Fruit fly (Drosophila melanogaster) S2 (cell line): ENCODE results near the gene CG7631.
"Not testable (repeated sequence)": the region's sequence is repeated elsewhere in the genome, so short reads cannot be mapped to it uniquely, and the experiment has no call there.

Source experiments
- CG8478 ChIP-seq: fragments of >200 bp; optimal IDR thresholded peaks from 2 replicates; lab custom pipeline; 2018
- CTCF ChIP-seq, 2 experiments: fragments of >200 bp; optimal IDR thresholded peaks; 2 replicates each; lab custom pipeline; 2018

CG7631 gene

dm6 chr2L:15628378-15628777 lies at the start of gene CG7631:
Gene CG7631 (plus strand): TSS chr2L:15628678.
- TF ChIP-seq CTCF (optimal IDR thresholded peaks at IDR 0.05; lab: Kevin White, UChicago) (no peak), CG8478 (lab: Kevin White, UChicago) (no peak)

DNA sequence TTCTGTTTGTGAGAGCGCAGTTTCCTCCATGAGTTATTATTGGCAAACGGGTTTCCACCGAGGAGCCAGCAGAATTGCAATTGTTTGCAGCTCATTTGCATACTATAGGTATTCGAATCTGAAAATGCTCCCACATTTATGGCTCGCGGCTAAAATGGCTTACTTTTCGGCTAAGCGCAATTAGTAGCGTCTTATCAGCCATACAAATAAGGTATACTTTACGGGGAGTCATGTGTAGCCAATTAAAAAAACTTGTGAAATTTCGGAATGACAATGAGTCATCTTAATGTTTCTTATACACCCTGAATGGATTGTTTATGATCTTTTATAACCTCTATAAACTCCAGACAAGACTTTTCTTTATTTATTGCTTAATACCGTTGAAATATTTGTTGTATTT lies 19.3 kb upstream of the CG7631 start:
- TF ChIP-seq CTCF (optimal IDR thresholded peaks at IDR 0.05; lab: Kevin White, UChicago): no peak
- TF ChIP-seq CG8478 (lab: Kevin White, UChicago): no peak

DNA sequence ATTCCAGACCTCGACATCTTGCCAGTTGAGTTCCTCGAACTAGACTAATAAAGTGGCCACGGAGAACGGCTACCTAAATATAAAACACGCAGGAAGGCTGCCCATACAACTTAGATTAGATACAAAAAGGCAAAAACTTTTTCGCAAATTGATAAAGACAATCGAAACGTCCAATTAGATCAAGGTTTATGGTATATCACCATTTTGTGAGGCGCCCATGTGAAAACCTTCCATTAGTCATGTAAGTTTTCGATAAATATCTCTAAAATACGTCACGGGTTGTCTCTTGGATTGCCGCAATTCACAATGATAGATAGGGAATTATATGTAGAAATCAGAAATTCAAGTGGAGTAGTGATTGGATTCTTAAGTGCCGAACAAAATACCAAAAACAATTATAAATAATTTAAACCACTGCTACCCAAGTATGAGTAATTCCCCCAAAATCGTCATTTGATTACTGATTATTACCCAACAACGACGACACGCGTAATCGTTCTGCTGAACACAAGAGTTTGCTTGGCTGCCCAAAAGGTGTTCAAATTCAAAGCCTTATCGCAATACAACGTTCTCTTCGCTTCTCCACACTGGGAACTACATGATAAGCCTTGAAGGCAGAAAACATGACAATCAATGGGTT lies 16.7 kb upstream of the CG7631 start, which contains the start of gene CG15255:
Gene CG15255, minus strand, starts transcription at position 51 of the 640 bp plus-strand sequence.
- TF ChIP-seq CTCF (optimal IDR thresholded peaks at IDR 0.05; lab: Kevin White, UChicago) (no peak), CG8478 (lab: Kevin White, UChicago) (no peak)

dm6 chr2L:15613285-15613912 lies 15.1 kb upstream of the CG7631 start, which contains the start of gene Semp1:
Gene Semp1 (minus strand): TSS chr2L:15613335.
- TF ChIP-seq CG8478 (lab: Kevin White, UChicago): no peak
- no peak for TF ChIP-seq CTCF (optimal IDR thresholded peaks at IDR 0.05; lab: Kevin White, UChicago)

dm6 chr2L:15614728-15615127 lies 13.8 kb upstream of the CG7631 start, which contains the start of gene CG15254:
Gene CG15254 (minus strand): TSS chr2L:15614828.
- TF ChIP-seq CG8478 (lab: Kevin White, UChicago): no peak
- no peak for TF ChIP-seq CTCF (optimal IDR thresholded peaks at IDR 0.05; lab: Kevin White, UChicago)

dm6 chr2L:15616251-15616650 lies 12.2 kb upstream of the CG7631 start, which contains the start of gene CG15253:
Gene CG15253 (minus strand): TSS chr2L:15616351.
- TF ChIP-seq CTCF (optimal IDR thresholded peaks at IDR 0.05; lab: Kevin White, UChicago) (no peak), CG8478 (lab: Kevin White, UChicago) (no peak)

dm6 chr2L:15616697-15617096 lies 11.8 kb upstream of the CG7631 start, which contains the start of gene CG11865:
Gene CG11865 (plus strand): TSS chr2L:15616997.
- no peak for TF ChIP-seq CG8478 (lab: Kevin White, UChicago)
- no peak for TF ChIP-seq CTCF (optimal IDR thresholded peaks at IDR 0.05; lab: Kevin White, UChicago)

DNA sequence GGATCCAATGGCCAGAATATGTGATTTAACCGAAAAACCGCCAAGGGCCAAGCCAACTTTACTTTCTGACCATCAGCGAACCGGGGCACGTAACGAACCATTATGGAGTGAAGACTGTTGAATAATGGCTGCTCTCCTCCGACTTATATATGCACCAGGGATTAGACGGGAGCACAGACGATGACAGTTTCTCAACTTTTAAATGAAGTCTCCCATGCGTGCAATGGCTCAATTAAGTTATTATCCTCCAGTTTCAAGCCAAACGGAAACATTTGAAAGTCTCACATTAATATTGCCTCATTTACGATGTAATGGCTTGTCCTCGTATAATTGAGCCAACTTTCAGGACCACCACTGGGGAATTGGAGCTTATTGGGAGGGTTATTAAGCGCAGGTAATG lies 5.0 kb upstream of the CG7631 start, which contains the start of gene Or35a:
Gene Or35a, minus strand, starts transcription at position 101 of the 400 bp plus-strand sequence.
- TF ChIP-seq CG8478 (lab: Kevin White, UChicago) (no peak), CTCF (optimal IDR thresholded peaks at IDR 0.05; lab: Kevin White, UChicago) (no peak)

dm6 chr2L:15629596-15630168 lies 1.2 kb downstream of the CG7631 start, which contains the start of gene CG18480:
Gene CG18480 (plus strand): TSS chr2L:15630002.
- no peak for TF ChIP-seq CTCF (optimal IDR thresholded peaks at IDR 0.05; lab: Kevin White, UChicago)
- no peak for TF ChIP-seq CG8478 (lab: Kevin White, UChicago)

- no peak for TF ChIP-seq CG8478 (lab: Kevin White, UChicago)
- TF ChIP-seq CTCF (optimal IDR thresholded peaks at IDR 0.05; lab: Kevin White, UChicago): no peak
Observed at dm6 chr2L:15641668-15642067, 13.2 kb downstream of the CG7631 start.

- TF ChIP-seq CTCF (optimal IDR thresholded peaks at IDR 0.05; lab: Kevin White, UChicago) (peak; percentile 78 to 81), CG8478 (lab: Kevin White, UChicago) (no peak)
Observed at dm6 chr2L:15643791-15644190, 15.3 kb downstream of the CG7631 start.

DNA sequence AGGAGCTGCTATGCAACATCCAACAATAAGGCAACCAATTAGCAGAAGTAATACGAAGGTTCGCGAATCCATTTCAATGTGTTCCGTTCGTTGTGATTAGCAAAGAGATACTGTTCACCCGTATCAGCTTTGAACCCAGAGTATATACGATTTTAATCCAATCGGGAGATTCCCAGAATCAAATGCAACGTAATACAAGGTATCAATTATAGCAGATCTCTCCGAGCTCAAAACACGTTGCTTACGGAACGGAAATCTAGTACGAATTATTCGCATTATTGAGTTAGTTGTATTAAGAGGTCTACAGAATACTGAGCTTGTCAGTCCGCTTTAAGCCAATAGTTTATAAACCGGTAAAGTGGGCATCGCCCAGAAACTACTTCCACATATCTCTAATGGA lies 30.9 kb downstream of the CG7631 start, which contains the start of gene CG44141:
Gene CG44141, minus strand, starts transcription at position 101 of the 400 bp plus-strand sequence.
- not testable (repeated sequence) for TF ChIP-seq CTCF (optimal IDR thresholded peaks at IDR 0.05; lab: Kevin White, UChicago); CG8478 (lab: Kevin White, UChicago)

DNA sequence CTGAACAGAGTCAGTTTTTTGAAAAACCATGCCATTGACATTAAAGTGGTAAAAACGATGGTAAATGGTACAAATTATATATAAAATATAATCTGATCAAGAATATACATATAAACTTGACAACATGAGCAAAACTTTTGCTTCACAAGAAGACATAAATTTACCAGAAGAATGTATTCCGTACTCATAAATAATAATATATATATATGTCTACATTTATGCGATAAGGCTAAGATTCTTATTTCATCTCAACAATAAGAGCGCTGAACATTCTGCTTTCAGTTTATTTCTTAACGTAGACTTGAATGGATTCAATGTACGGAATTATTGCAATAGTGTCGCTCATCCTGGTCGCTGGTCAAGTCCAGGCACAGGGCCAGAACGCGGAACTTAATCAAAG lies 32.3 kb downstream of the CG7631 start, which contains the start of gene CG18477:
Gene CG18477, plus strand, starts transcription at position 301 of the 400 bp plus-strand sequence.
- TF ChIP-seq CTCF (optimal IDR thresholded peaks at IDR 0.05; lab: Kevin White, UChicago); CG8478 (lab: Kevin White, UChicago): not testable (repeated sequence)

- not testable (repeated sequence) for TF ChIP-seq CG8478 (lab: Kevin White, UChicago); CTCF (optimal IDR thresholded peaks at IDR 0.05; lab: Kevin White, UChicago)
Observed at dm6 chr2L:15669874-15670273, 41.4 kb downstream of the CG7631 start, which contains the start of gene CG18478. Gene CG18478 (plus strand): TSS chr2L:15670174.
